Worm (Caenorhabditis elegans): Measurements from ENCODE around the gene Y116A8B.1.

Y116A8B.1 gene

DNA sequence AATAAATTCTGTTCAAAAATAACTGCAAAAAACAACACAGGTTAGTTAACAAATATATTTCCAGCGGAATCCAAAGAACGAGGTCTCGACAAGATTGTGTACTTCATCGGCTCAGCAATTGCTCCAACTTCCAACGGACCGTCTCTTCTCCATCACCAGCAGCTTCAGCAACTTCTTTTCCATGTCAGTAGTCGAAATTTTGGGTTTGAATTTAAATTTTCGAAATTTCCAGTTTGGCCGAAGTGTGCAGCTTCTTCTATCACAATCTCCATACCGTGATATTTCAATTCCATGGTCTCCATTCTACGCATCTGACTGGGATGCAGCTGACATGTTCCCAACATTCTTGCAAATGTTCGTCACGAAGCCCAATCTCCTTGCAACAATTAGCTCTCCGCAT is 37.3 kb downstream of the Y116A8B.1 start:
- TF ChIP-seq daf-12 (tag; optimal IDR thresholded peaks at IDR 0.05): no peak
- TF ChIP-seq nhr-43 (tag; optimal IDR thresholded peaks at IDR 0.05; ENCODE audit: poor library complexity, severe bottlenecking): no peak
- no peak for TF ChIP-seq elt-3 (tag; optimal IDR thresholded peaks at IDR 0.05)
- no peak for TF ChIP-seq nhr-25 (tag; optimal IDR thresholded peaks at IDR 0.05)
- TF ChIP-seq fos-1 (tag; optimal IDR thresholded peaks at IDR 0.05): no peak
- TF ChIP-seq pqm-1 (tag; optimal IDR thresholded peaks at IDR 0.05): no peak
- TF ChIP-seq eor-1 (tag; optimal IDR thresholded peaks at IDR 0.05): no peak
- no peak for TF ChIP-seq tbx-2 (tag; optimal IDR thresholded peaks at IDR 0.05)
- TF ChIP-seq aly-2 (tag; optimal IDR thresholded peaks at IDR 0.05): no peak
- TF ChIP-seq R02D3.7 (tag; optimal IDR thresholded peaks at IDR 0.05): no peak
- no peak for TF ChIP-seq ztf-4 (tag; optimal IDR thresholded peaks at IDR 0.05)
- no peak for TF ChIP-seq nhr-28 (tag; optimal IDR thresholded peaks at IDR 0.05)

DNA sequence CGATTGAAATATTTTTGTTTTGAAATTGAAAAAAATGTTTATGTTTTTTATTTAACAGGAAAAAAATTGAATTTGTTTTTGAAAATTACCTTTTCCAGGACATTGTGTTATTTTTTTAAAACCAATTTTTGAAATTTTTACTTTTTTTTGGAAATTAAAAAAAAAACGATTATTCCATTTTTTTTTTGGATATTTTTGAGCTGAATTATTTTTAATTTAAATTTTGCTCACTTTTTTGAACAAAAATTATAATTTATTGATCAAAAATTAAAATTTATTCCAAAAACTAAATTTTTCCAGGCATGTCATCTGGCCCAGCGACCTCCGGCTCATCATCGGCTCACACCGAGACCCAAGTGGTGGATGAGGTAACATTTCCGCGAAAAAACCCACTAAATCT is 38.9 kb downstream of the Y116A8B.1 start, which contains the start of gene gtf-2E1:
gtf-2E1 (plus strand) TSS at position 301 of the 400 bp plus-strand sequence.
- TF ChIP-seq elt-2 (tag; optimal IDR thresholded peaks at IDR 0.05) (no peak), nhr-76 (tag; optimal IDR thresholded peaks at IDR 0.05) (no peak), aly-2 (tag; optimal IDR thresholded peaks at IDR 0.05) (no peak), tbx-2 (tag; optimal IDR thresholded peaks at IDR 0.05) (no peak), egl-27 (tag; optimal IDR thresholded peaks at IDR 0.05) (no peak), ZK546.5 (tag; optimal IDR thresholded peaks at IDR 0.05) (no peak), nhr-43 (tag; optimal IDR thresholded peaks at IDR 0.05; ENCODE audit: poor library complexity, severe bottlenecking) (no peak), nhr-11 (tag; optimal IDR thresholded peaks at IDR 0.05) (no peak), lin-39 (tag; optimal IDR thresholded peaks at IDR 0.05) (no peak), ama-1 (optimal IDR thresholded peaks at IDR 0.05) (no peak), eor-1 (tag; optimal IDR thresholded peaks at IDR 0.05) (no peak), skn-1 (tag; optimal IDR thresholded peaks at IDR 0.05) (no peak), elt-3 (tag; optimal IDR thresholded peaks at IDR 0.05) (no peak), ceh-16 (tag; optimal IDR thresholded peaks at IDR 0.05) (no peak), elt-1 (tag; optimal IDR thresholded peaks at IDR 0.05) (no peak), nhr-77 (tag; optimal IDR thresholded peaks at IDR 0.05) (no peak), nhr-12 (tag; optimal IDR thresholded peaks at IDR 0.05) (no peak), ceh-82 (tag; optimal IDR thresholded peaks at IDR 0.05) (no peak), lsy-12 (tag; optimal IDR thresholded peaks at IDR 0.05) (no peak)

DNA sequence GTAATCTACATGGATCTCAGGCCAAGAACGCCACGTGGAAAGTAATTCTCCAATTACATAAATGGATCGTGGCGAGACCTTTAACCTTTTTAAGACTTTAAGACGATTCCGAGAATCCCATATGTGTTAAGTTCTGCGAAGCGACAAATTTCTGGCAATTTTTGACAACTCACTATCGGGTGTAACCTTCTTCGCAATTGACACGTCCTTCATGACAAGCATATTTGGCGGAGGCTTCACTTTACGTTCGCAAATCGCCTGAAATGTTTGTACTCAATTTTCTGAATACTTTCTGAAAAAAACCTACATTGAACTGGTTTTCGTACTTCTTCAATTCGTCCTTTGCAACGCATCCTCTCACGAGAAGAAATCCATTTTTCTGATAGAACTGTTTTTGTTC is 42.7 kb downstream of the Y116A8B.1 start:
- no peak for TF ChIP-seq ceh-9 (tag; optimal IDR thresholded peaks at IDR 0.05)

DNA sequence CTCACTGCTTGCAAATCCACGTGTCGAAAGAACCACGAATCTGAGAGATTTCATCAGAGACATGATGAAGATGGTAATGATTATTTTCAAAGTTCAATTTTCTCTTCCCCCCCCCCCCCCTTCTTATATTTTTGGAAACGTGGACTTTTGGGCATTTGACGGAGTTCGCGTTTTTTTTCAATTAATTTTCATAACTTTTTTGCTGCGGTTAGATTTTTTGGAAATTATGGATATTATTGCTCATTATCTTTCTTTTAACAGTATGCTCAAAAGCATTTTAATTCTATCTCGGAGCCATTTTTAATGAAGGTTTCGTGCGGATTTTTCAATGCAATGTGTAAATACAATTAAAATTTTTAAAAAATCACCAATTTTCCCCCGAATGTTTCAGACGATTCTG is 43.2 kb downstream of the Y116A8B.1 start, which contains the start of gene phyh-1:
phyh-1 (minus strand) TSS at position 101 of the 400 bp plus-strand sequence.
- TF ChIP-seq pha-4 (tag; optimal IDR thresholded peaks at IDR 0.05): no peak
- TF ChIP-seq jun-1 (tag; optimal IDR thresholded peaks at IDR 0.05): no peak
- no peak for TF ChIP-seq daf-12 (tag; optimal IDR thresholded peaks at IDR 0.05)
- TF ChIP-seq eor-1 (tag; optimal IDR thresholded peaks at IDR 0.05): no peak
- no peak for TF ChIP-seq ZK546.5 (tag; optimal IDR thresholded peaks at IDR 0.05)
- TF ChIP-seq elt-1 (tag; optimal IDR thresholded peaks at IDR 0.05): no peak
- TF ChIP-seq fos-1 (tag; optimal IDR thresholded peaks at IDR 0.05): no peak
- TF ChIP-seq unc-62 (GFP tag; optimal IDR thresholded peaks at IDR 0.05): no peak
- no peak for TF ChIP-seq nhr-43 (tag; optimal IDR thresholded peaks at IDR 0.05; ENCODE audit: poor library complexity, severe bottlenecking)
- TF ChIP-seq fkh-2 (tag; optimal IDR thresholded peaks at IDR 0.05): no peak
- TF ChIP-seq ztf-11 (tag; optimal IDR thresholded peaks at IDR 0.05): no peak
- no peak for TF ChIP-seq aly-2 (tag; optimal IDR thresholded peaks at IDR 0.05)
- no peak for TF ChIP-seq nhr-67 (tag; optimal IDR thresholded peaks at IDR 0.05)
- TF ChIP-seq ceh-82 (tag; optimal IDR thresholded peaks at IDR 0.05): no peak
- no peak for TF ChIP-seq egl-5 (tag; optimal IDR thresholded peaks at IDR 0.05)
- TF ChIP-seq snpc-4 (tag; optimal IDR thresholded peaks at IDR 0.05): no peak

DNA sequence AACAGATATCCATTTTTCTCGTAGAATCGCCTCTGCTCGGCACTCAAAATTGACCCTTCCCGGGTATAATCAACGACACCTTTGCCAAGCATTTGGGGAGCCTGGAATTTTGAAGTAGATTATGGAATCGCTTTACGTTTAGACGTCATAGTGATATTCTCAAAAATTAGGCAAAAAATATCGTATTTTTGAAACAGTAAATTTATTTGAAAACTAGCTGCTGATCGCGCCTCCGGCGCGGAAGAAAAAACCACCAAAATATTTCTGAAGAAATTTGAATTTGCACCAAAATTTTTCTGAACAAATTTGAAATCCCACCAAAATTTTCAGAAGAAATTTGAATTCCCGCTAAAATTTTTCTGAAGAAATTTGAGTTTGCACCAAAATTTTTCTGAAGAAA is 46.2 kb downstream of the Y116A8B.1 start, which contains the start of gene ZK550.6:
ZK550.6 (minus strand) TSS at position 101 of the 400 bp plus-strand sequence.
- TF ChIP-seq egl-27 (tag; optimal IDR thresholded peaks at IDR 0.05) (no peak), skn-1 (tag; optimal IDR thresholded peaks at IDR 0.05) (no peak), unc-39 (tag; optimal IDR thresholded peaks at IDR 0.05) (no peak), fkh-10 (GFP tag; optimal IDR thresholded peaks at IDR 0.05) (no peak), ama-1 (optimal IDR thresholded peaks at IDR 0.05) (no peak), mdl-1 (tag; optimal IDR thresholded peaks at IDR 0.05) (no peak), elt-2 (tag; optimal IDR thresholded peaks at IDR 0.05) (no peak), nhr-12 (tag; optimal IDR thresholded peaks at IDR 0.05) (no peak), ztf-4 (tag; optimal IDR thresholded peaks at IDR 0.05) (no peak), ceh-9 (tag; optimal IDR thresholded peaks at IDR 0.05) (no peak), nhr-23 (tag; optimal IDR thresholded peaks at IDR 0.05) (no peak), fos-1 (tag; optimal IDR thresholded peaks at IDR 0.05) (no peak), R02D3.7 (tag; optimal IDR thresholded peaks at IDR 0.05) (no peak), aly-2 (tag; optimal IDR thresholded peaks at IDR 0.05) (no peak), pqm-1 (tag; optimal IDR thresholded peaks at IDR 0.05) (no peak), ceh-28 (tag; optimal IDR thresholded peaks at IDR 0.05) (no peak), eor-1 (tag; optimal IDR thresholded peaks at IDR 0.05) (no peak)
